Fruit fly (Drosophila melanogaster) ovary, adult (tissue): ENCODE measurements around the gene CG32107.

Experiments used
- CG17801 ChIP-seq: fragments of 200-800 bp; optimal IDR thresholded peaks from 2 replicates; lab custom pipeline; 2019; ENCODE audit warnings: missing biosample characterization, mild to moderate bottlenecking, missing genetic modification characterization, moderate library complexity; ENCODE audit not compliant: partially characterized antibody

Gene CG32107

dm6 chr3L:12843056-12843799 is 17.9 kb downstream of the CG32107 start, which contains the start of gene nebu:
TSS of gene nebu (minus strand) at chr3L:12843106.
- peak; percentile 98 for TF ChIP-seq CG17801 (GFP tag; lab: Kevin White, UChicago)

dm6 chr3L:12842532-12842931 is 18.6 kb downstream of the CG32107 start:
- TF ChIP-seq CG17801 (GFP tag; lab: Kevin White, UChicago), result no peak

- TF ChIP-seq CG17801 (GFP tag; lab: Kevin White, UChicago), result no peak
These were observed 19.6 kb downstream of the CG32107 start for dm6 chr3L:12841459-12841858.

dm6 chr3L:12839882-12840281 is 21.2 kb downstream of the CG32107 start:
- TF ChIP-seq CG17801 (GFP tag; lab: Kevin White, UChicago), result no peak

- no peak for TF ChIP-seq CG17801 (GFP tag; lab: Kevin White, UChicago)
These were observed 23.8 kb downstream of the CG32107 start for dm6 chr3L:12837196-12837720.

dm6 chr3L:12835511-12836479 is 25.3 kb downstream of the CG32107 start:
- TF ChIP-seq CG17801 (GFP tag; lab: Kevin White, UChicago), result no peak

dm6 chr3L:12834526-12835213 is 26.4 kb downstream of the CG32107 start:
- peak; percentile 91 for TF ChIP-seq CG17801 (GFP tag; lab: Kevin White, UChicago)

dm6 chr3L:12833864-12834525 is 27.1 kb downstream of the CG32107 start:
- TF ChIP-seq CG17801 (GFP tag; lab: Kevin White, UChicago), result no peak

- no peak for TF ChIP-seq CG17801 (GFP tag; lab: Kevin White, UChicago)
These were observed 27.8 kb downstream of the CG32107 start for dm6 chr3L:12833354-12833753.

dm6 chr3L:12832355-12832881 is 28.7 kb downstream of the CG32107 start:
- no peak for TF ChIP-seq CG17801 (GFP tag; lab: Kevin White, UChicago)

dm6 chr3L:12831290-12831952 is 29.7 kb downstream of the CG32107 start:
- TF ChIP-seq CG17801 (GFP tag; lab: Kevin White, UChicago), result no peak

- no peak for TF ChIP-seq CG17801 (GFP tag; lab: Kevin White, UChicago)
These were observed 30.7 kb downstream of the CG32107 start for dm6 chr3L:12830416-12830815.

- no peak for TF ChIP-seq CG17801 (GFP tag; lab: Kevin White, UChicago)
These were observed 32.6 kb downstream of the CG32107 start for dm6 chr3L:12828532-12828931.
